Worm (Caenorhabditis elegans) whole organism, L1 larva: Measurements from ENCODE around the gene T05A7.3.
A peak's percentile ranks its signal among the peaks of the same experiment; 100 is the strongest.

Experiments
- C04F5.9 ChIP-seq: sonication (generic microtip); optimal IDR thresholded peaks from 2 replicates; lab custom pipeline; 2016; ENCODE audit warnings: missing genetic modification characterization, missing compliant biosample characterization
- Y116A8C.19 ChIP-seq: sonication (generic microtip); optimal IDR thresholded peaks from 2 replicates; lab custom pipeline; 2016; ENCODE audit warnings: missing compliant biosample characterization, missing genetic modification characterization, borderline replicate concordance
- aha-1 ChIP-seq: fragments of 150-350 bp; optimal IDR thresholded peaks from 2 replicates; lab custom pipeline; 2014; ENCODE audit warnings: missing biosample characterization, missing genetic modification characterization
- alr-1 ChIP-seq: fragments of 200-800 bp; sonication (Bioruptor generic); optimal IDR thresholded peaks from 2 replicates; lab custom pipeline; 2018; ENCODE audit warnings: borderline replicate concordance, mild to moderate bottlenecking, missing genetic modification characterization, missing compliant biosample characterization
- aly-2 ChIP-seq: fragments of 150-350 bp; optimal IDR thresholded peaks from 2 replicates; lab custom pipeline; 2014; ENCODE audit warnings: missing biosample characterization, missing genetic modification characterization
- ama-1 ChIP-seq: fragments of 150-350 bp; optimal IDR thresholded peaks from 2 replicates; lab custom pipeline; 2014
- ceh-63 ChIP-seq: fragments of 200-800 bp; sonication (Bioruptor generic); optimal IDR thresholded peaks from 2 replicates; lab custom pipeline; 2018; ENCODE audit warnings: mild to moderate bottlenecking, missing genetic modification characterization, missing compliant biosample characterization
- ceh-8 ChIP-seq: fragments of 200-800 bp; sonication (Bioruptor generic); optimal IDR thresholded peaks from 2 replicates; lab custom pipeline; 2018; ENCODE audit warnings: mild to moderate bottlenecking, missing genetic modification characterization, moderate library complexity, missing compliant biosample characterization
- ceh-82 ChIP-seq, 3 experiments: fragments of 150-350 bp in 1 of 3; sonication (generic microtip) in 2 of 3; optimal IDR thresholded peaks; 2 replicates each; lab custom pipeline; 2014 to 2017; ENCODE audit warnings: missing biosample characterization in 3 of 3, missing genetic modification characterization in 3 of 3
- ceh-88 ChIP-seq: fragments of 200-800 bp; sonication (Bioruptor generic); IDR thresholded peaks from 2 replicates; pipeline ENCODE4 v1.3.6; 2022; ENCODE audit warnings: missing genetic modification characterization, missing compliant biosample characterization
- dpl-1 ChIP-seq, 3 experiments: fragments of 150-350 bp in 2 of 3; sonication (generic microtip) in 1 of 3; optimal IDR thresholded peaks; 2 replicates each; lab custom pipeline; 2014 to 2017; ENCODE audit warnings: missing biosample characterization in 3 of 3, missing genetic modification characterization in 3 of 3, missing genetic modification reagents in 3 of 3
- efl-1 ChIP-seq, 4 experiments: fragments of 150-350 bp; optimal IDR thresholded peaks in 3 of 4; peaks in 1 of 4; 1 replicate in 1 of 4; 2 replicates in 3 of 4; lab custom pipeline; 2014; ENCODE audit warnings: missing biosample characterization in 2 of 4, missing genetic modification characterization in 2 of 4, missing genetic modification reagents in 2 of 4
- elt-2 ChIP-seq: sonication (generic microtip); optimal IDR thresholded peaks from 2 replicates; lab custom pipeline; 2016; ENCODE audit warnings: missing genetic modification characterization, mild to moderate bottlenecking, inconsistent platforms, missing compliant biosample characterization, missing genetic modification reagents
- ets-5 ChIP-seq: fragments of 200-800 bp; sonication (Bioruptor generic); IDR thresholded peaks from 2 replicates; pipeline ENCODE4 v1.3.6; 2022; ENCODE audit warnings: missing genetic modification characterization, missing compliant biosample characterization
- hlh-4 ChIP-seq: sonication (generic microtip); optimal IDR thresholded peaks from 2 replicates; lab custom pipeline; 2016; ENCODE audit warnings: mild to moderate bottlenecking, missing genetic modification characterization, missing compliant biosample characterization
- jun-1 ChIP-seq: fragments of 150-350 bp; optimal IDR thresholded peaks from 2 replicates; lab custom pipeline; 2014; ENCODE audit warnings: missing biosample characterization, missing genetic modification reagents, missing genetic modification characterization
- lin-14 ChIP-seq: fragments of 200-800 bp; sonication (Bioruptor generic); optimal IDR thresholded peaks from 2 replicates; lab custom pipeline; 2018; ENCODE audit warnings: mild to moderate bottlenecking, missing genetic modification characterization, moderate library complexity, missing compliant biosample characterization
- lir-3 ChIP-seq: sonication (generic microtip); optimal IDR thresholded peaks from 2 replicates; lab custom pipeline; 2016; ENCODE audit warnings: mild to moderate bottlenecking, missing genetic modification characterization, moderate library complexity, missing compliant biosample characterization; ENCODE audit not compliant: poor library complexity
- lsy-2 ChIP-seq, 2 experiments: fragments of 150-350 bp; optimal IDR thresholded peaks; 2 replicates each; lab custom pipeline; 2014; ENCODE audit warnings: missing biosample characterization in 2 of 2, missing genetic modification characterization in 2 of 2
- mdl-1 ChIP-seq, 2 experiments: fragments of 150-350 bp; optimal IDR thresholded peaks; 2 replicates each; lab custom pipeline; 2014 to 2017; ENCODE audit warnings: missing biosample characterization in 2 of 2, missing genetic modification characterization in 2 of 2, inconsistent platforms in 1 of 2
- mep-1 ChIP-seq: fragments of 150-350 bp; optimal IDR thresholded peaks from 2 replicates; lab custom pipeline; 2014; ENCODE audit warnings: missing biosample characterization, missing genetic modification characterization
- nhr-19 ChIP-seq: fragments of 200-800 bp; sonication (Bioruptor generic); conservative IDR thresholded peaks from 2 replicates; pipeline ENCODE4 v1.3.6; 2022; ENCODE audit warnings: missing genetic modification characterization, missing compliant biosample characterization
- nhr-237 ChIP-seq: fragments of 150-350 bp; optimal IDR thresholded peaks from 2 replicates; lab custom pipeline; 2014; ENCODE audit warnings: missing biosample characterization, missing genetic modification characterization
- nhr-28 ChIP-seq: fragments of 150-350 bp; optimal IDR thresholded peaks from 2 replicates; lab custom pipeline; 2014; ENCODE audit warnings: missing biosample characterization, missing genetic modification characterization
- nhr-47 ChIP-seq: sonication (generic microtip); optimal IDR thresholded peaks from 2 replicates; lab custom pipeline; 2016; ENCODE audit warnings: mild to moderate bottlenecking, missing genetic modification characterization, moderate library complexity, missing compliant biosample characterization
- nhr-71 ChIP-seq: sonication (generic microtip); optimal IDR thresholded peaks from 2 replicates; lab custom pipeline; 2016; ENCODE audit warnings: mild to moderate bottlenecking, missing genetic modification characterization, moderate library complexity, missing compliant biosample characterization
- nhr-77 ChIP-seq: fragments of 150-350 bp; optimal IDR thresholded peaks from 2 replicates; lab custom pipeline; 2014; ENCODE audit warnings: missing biosample characterization, missing genetic modification characterization
- nhr-84 ChIP-seq: sonication (generic microtip); optimal IDR thresholded peaks from 2 replicates; lab custom pipeline; 2017; ENCODE audit warnings: missing biosample characterization, missing genetic modification characterization
- nhr-90 ChIP-seq: sonication (generic microtip); optimal IDR thresholded peaks from 2 replicates; lab custom pipeline; 2016; ENCODE audit warnings: mild to moderate bottlenecking, missing genetic modification characterization, missing compliant biosample characterization; ENCODE audit not compliant: poor library complexity
- pag-3 ChIP-seq: sonication (generic microtip); optimal IDR thresholded peaks from 2 replicates; lab custom pipeline; 2017; ENCODE audit warnings: missing genetic modification characterization, mild to moderate bottlenecking, missing compliant biosample characterization, antibody characterized with exemption, borderline replicate concordance; ENCODE audit not compliant: insufficient read depth
- pqm-1 ChIP-seq: sonication (generic microtip); optimal IDR thresholded peaks from 3 replicates; lab custom pipeline; 2017; ENCODE audit warnings: missing biosample characterization, missing genetic modification characterization
- rnt-1 ChIP-seq: sonication (generic microtip); optimal IDR thresholded peaks from 2 replicates; lab custom pipeline; 2016; ENCODE audit warnings: mild to moderate bottlenecking, missing genetic modification characterization, moderate library complexity, missing compliant biosample characterization
- skn-1 ChIP-seq: fragments of 150-350 bp; optimal IDR thresholded peaks from 2 replicates; lab custom pipeline; 2014; ENCODE audit warnings: missing biosample characterization, missing genetic modification characterization
- snpc-4 ChIP-seq: fragments of 150-350 bp; optimal IDR thresholded peaks from 2 replicates; lab custom pipeline; 2014; ENCODE audit warnings: missing biosample characterization, missing genetic modification characterization
- snu-23 ChIP-seq: sonication (generic microtip); optimal IDR thresholded peaks from 2 replicates; lab custom pipeline; 2016; ENCODE audit warnings: missing genetic modification characterization, missing compliant biosample characterization
- swsn-7 ChIP-seq: sonication (generic microtip); optimal IDR thresholded peaks from 2 replicates; lab custom pipeline; 2016; ENCODE audit warnings: missing genetic modification characterization, missing compliant biosample characterization
- tlp-1 ChIP-seq: fragments of 150-350 bp; optimal IDR thresholded peaks from 2 replicates; lab custom pipeline; 2014; ENCODE audit warnings: missing biosample characterization, missing genetic modification characterization
- unc-130 ChIP-seq: fragments of 150-350 bp; optimal IDR thresholded peaks from 2 replicates; lab custom pipeline; 2017; ENCODE audit warnings: missing biosample characterization, missing genetic modification characterization, inconsistent platforms
- unc-30 ChIP-seq: sonication (generic microtip); optimal IDR thresholded peaks from 2 replicates; lab custom pipeline; 2017; ENCODE audit warnings: missing biosample characterization, missing genetic modification characterization
- vab-15 ChIP-seq: sonication (generic microtip); optimal IDR thresholded peaks from 2 replicates; lab custom pipeline; 2017; ENCODE audit warnings: missing genotype, mild to moderate bottlenecking, missing genetic modification characterization, missing compliant biosample characterization
- zag-1 ChIP-seq: fragments of 150-350 bp; optimal IDR thresholded peaks from 2 replicates; lab custom pipeline; 2014; ENCODE audit warnings: missing biosample characterization, missing genetic modification characterization
- zip-4 ChIP-seq: fragments of 200-800 bp; sonication (Bioruptor generic); optimal IDR thresholded peaks from 2 replicates; lab custom pipeline; 2018; ENCODE audit warnings: mild to moderate bottlenecking, missing genetic modification characterization, moderate library complexity, missing compliant biosample characterization

T05A7.3 gene

DNA sequence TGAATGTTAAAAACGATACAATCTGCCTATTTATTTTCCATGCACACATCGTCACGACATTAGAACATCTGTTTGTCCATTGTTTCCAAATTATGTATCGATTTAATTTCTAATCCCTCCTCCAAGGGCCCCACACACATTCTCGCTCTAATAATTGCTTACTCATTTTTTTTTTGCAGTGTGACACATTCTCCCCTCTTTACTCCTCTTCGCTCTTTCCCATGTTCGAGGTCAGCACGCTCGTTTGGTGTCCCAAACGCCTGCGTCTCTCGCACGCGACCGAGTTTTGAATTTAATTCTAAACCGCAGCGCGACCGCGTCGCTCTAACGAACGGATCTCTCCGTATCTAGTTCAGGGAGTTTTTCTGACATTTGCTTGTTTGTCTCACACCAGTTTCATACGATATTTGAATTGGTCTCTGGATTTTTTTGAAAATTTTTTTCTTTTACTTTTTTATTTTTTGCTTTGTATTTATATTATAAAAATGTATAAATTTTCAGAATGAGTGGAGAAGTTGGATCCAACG, 2.9 kb upstream of the T05A7.3 start, which contains the start of the genes clec-140 and hmg-11 (continued):
- TF ChIP-seq swsn-7 (tag; lab: Kevin White, UChicago): no peak

DNA sequence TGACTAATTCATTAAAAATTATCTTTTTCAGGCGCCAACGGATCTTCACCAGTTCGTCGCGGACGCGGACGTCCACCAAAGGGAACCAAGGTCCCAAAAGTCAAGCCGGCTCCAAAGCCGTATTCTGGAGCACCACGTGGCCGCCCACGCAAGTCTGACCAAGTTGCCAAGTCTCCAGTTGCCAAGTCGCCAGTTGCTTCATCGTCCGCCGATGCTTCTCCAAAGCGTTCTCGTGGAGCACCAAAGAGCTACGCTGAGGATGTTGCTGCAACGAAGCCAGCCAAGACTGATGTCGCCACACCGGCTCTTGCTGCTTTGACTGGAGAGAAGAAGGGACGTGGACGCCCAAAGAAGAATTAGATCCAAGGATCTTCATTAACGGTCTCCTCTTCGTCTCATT, 2.3 kb upstream of the T05A7.3 start:
- TF ChIP-seq vab-15 (tag; lab: Kevin White, UChicago) (no peak), mep-1 (tag; lab: Kevin White, UChicago) (no peak), nhr-237 (tag; lab: Kevin White, UChicago) (no peak), ceh-63 (GFP tag; lab: Kevin White, UChicago) (no peak)

DNA sequence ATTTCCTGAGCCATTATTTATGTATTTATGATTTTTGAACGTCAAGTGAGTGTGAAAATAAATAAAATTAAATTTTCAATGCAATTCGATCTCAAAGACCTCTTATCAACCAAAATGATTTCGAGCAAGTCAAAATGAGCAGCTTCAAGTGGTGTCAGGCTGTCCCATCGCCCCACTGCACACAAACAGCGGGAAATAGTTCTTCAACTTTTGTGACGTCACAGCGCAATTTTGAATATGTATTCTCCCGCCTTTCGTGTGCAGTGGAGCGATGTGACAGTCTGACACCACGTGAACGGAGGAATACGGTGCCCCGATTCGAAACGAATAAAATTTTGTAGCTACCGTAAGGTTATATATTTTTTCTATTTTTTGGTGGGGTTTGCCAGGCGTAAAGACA, 1.9 kb upstream of the T05A7.3 start:
- TF ChIP-seq efl-1 (optimal IDR thresholded peaks at IDR 0.05; lab: Kevin White, UChicago) (no peak), efl-1 (GFP tag; optimal IDR thresholded peaks at IDR 0.05 in 1 of 2; lab: Kevin White, UChicago) (peak in 1 of 2 experiments; percentile 63), ama-1 (lab: Kevin White, UChicago) (peak; percentile 55), elt-2 (tag; lab: Kevin White, UChicago) (no peak)

DNA sequence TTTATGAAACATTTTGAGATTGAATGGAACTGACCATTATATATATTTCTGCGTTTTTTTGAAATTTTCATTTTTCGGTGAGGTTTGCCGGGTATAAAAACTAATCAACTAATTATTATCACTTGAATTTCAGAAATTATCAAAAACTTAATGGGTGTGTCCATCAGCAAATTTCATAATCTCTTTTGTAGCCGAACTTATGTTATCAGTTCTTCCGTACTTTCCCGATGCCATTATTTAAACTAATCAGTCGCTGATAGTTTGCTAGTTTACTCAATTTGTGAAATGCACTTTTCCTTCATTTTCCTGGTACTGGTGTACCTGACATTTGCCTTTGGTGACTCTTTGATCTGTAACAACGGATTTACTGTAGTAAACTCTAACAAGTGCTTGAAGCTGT, 1.4 kb upstream of the T05A7.3 start:
- TF ChIP-seq pqm-1 (peak; percentile 32), tlp-1 (tag; lab: Kevin White, UChicago) (peak; percentile 46), elt-2 (tag; lab: Kevin White, UChicago) (peak; percentile 99), C04F5.9 (tag; lab: Kevin White, UChicago) (no peak)

DNA sequence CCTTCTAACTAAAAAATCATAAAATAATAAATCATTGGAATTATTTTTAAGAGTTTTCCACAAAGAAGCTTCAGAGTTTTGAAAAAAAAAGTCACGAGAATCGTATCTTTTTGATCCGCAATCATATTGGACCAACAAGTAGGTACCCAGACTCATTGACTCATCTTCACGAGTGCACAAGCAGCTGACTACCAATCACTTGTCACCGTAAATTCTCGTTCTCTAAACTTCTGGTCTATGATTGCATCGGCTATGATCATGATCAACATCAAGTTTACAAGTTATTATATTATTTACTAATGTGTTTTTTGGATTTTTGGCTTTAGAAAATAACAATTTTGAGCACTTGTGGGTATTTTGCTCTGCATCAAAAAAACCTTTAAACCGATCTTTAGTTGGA, 660 bp downstream of the T05A7.3 start:
- TF ChIP-seq vab-15 (tag; lab: Kevin White, UChicago) (no peak), mep-1 (tag; lab: Kevin White, UChicago) (no peak), unc-30 (tag; lab: Kevin White, UChicago) (no peak), zip-4 (no peak), pag-3 (tag; lab: Kevin White, UChicago) (no peak), lin-14 (peak; percentile 49), skn-1 (tag; lab: Kevin White, UChicago) (no peak), ama-1 (lab: Kevin White, UChicago) (no peak), hlh-4 (tag; lab: Kevin White, UChicago) (no peak), nhr-71 (tag; lab: Kevin White, UChicago) (peak; percentile 48), snpc-4 (tag; lab: Kevin White, UChicago) (no peak), lsy-2 (tag; optimal IDR thresholded peaks at IDR 0.05; lab: Kevin White, UChicago) (peak in 1 of 2 experiments; percentile 22), mdl-1 (tag; optimal IDR thresholded peaks at IDR 0.05; lab: Kevin White, UChicago) (no peak), alr-1 (tag; lab: Kevin White, UChicago) (no peak), swsn-7 (tag; lab: Kevin White, UChicago) (no peak), dpl-1 (GFP tag; optimal IDR thresholded peaks at IDR 0.05; lab: Kevin White, UChicago) (no peak), ceh-8 (GFP tag; lab: Kevin White, UChicago) (no peak), snu-23 (peak; percentile 5), ceh-82 (tag; optimal IDR thresholded peaks at IDR 0.05; lab: Kevin White, UChicago) (no peak), rnt-1 (tag; lab: Kevin White, UChicago) (peak; percentile 26), lir-3 (tag; lab: Kevin White, UChicago) (peak; percentile 14), aha-1 (tag; lab: Kevin White, UChicago) (no peak), nhr-77 (no peak), nhr-90 (tag; lab: Kevin White, UChicago) (no peak), nhr-47 (tag; lab: Kevin White, UChicago) (no peak), ceh-88 (GFP tag; lab: Robert Waterston, UW) (no peak), jun-1 (tag; lab: Kevin White, UChicago) (no peak), aly-2 (no peak), zag-1 (tag; lab: Kevin White, UChicago) (no peak), nhr-84 (tag; lab: Kevin White, UChicago) (no peak), nhr-237 (tag; lab: Kevin White, UChicago) (no peak), Y116A8C.19 (tag; lab: Kevin White, UChicago) (no peak), nhr-28 (no peak), ets-5 (GFP tag; lab: Robert Waterston, UW) (no peak), tlp-1 (tag; lab: Kevin White, UChicago) (no peak), nhr-19 (GFP tag; lab: Robert Waterston, UW) (0 out of 2 replicates have a peak, but pooled peaks have one; percentile 17), unc-130 (tag; lab: Kevin White, UChicago) (no peak)
